Fruit fly (Drosophila melanogaster) whole organism, embryonic: Measurements from ENCODE around the gene foxo.
A peak's percentile ranks its signal among the peaks of the same experiment; 100 is the strongest.

Source experiments
- B-H2 ChIP-seq: fragments of 200-800 bp; sonication (Bioruptor generic); optimal IDR thresholded peaks from 2 replicates; lab custom pipeline; 2018; ENCODE audit warnings: missing biosample characterization, mild to moderate bottlenecking, missing genetic modification characterization
- C15 ChIP-seq: fragments of 200-800 bp; sonication (Bioruptor generic); IDR thresholded peaks from 3 replicates; pipeline ENCODE4 v1.3.6; 2022; ENCODE audit warnings: missing biosample characterization, missing genetic modification characterization
- CG10209 ChIP-seq: fragments of 200-800 bp; sonication (Bioruptor generic); optimal IDR thresholded peaks from 3 replicates; lab custom pipeline; 2017; ENCODE audit warnings: missing biosample characterization, mild to moderate bottlenecking, missing genetic modification characterization, missing genetic modification reagents
- CG10321 ChIP-seq: fragments of 200-800 bp; sonication (Bioruptor generic); IDR thresholded peaks from 2 replicates; pipeline ENCODE4 v1.3.6; 2022; ENCODE audit warnings: missing biosample characterization, missing genetic modification characterization
- CG10431 ChIP-seq: fragments of 200-800 bp; sonication (Bioruptor generic); optimal IDR thresholded peaks from 3 replicates; lab custom pipeline; 2018; ENCODE audit warnings: missing biosample characterization, mild to moderate bottlenecking, missing genetic modification characterization
- CG12155 ChIP-seq: fragments of 200-800 bp; sonication (Bioruptor generic); optimal IDR thresholded peaks from 3 replicates; lab custom pipeline; 2016; ENCODE audit warnings: missing biosample characterization, missing genetic modification characterization
- CG12219 ChIP-seq: fragments of 200-800 bp; sonication (Bioruptor generic); optimal IDR thresholded peaks from 3 replicates; lab custom pipeline; 2018; ENCODE audit warnings: missing biosample characterization, mild to moderate bottlenecking, missing genetic modification characterization
- CG1233 ChIP-seq: fragments of 200-800 bp; sonication (Bioruptor generic); optimal IDR thresholded peaks from 4 replicates; lab custom pipeline; 2018; ENCODE audit warnings: missing biosample characterization, mild to moderate bottlenecking, missing genetic modification characterization
- CG16815 ChIP-seq: fragments of 200-800 bp; sonication (Bioruptor generic); optimal IDR thresholded peaks from 3 replicates; lab custom pipeline; 2017; ENCODE audit warnings: missing biosample characterization, mild to moderate bottlenecking, missing genetic modification characterization
- CG17361 ChIP-seq: fragments of 200-800 bp; sonication (Bioruptor generic); IDR thresholded peaks from 3 replicates; pipeline ENCODE4 v1.3.6; 2022; ENCODE audit warnings: missing biosample characterization, missing genetic modification characterization
- CG2202 ChIP-seq: fragments of 200-800 bp; sonication (Bioruptor generic); optimal IDR thresholded peaks from 2 replicates; lab custom pipeline; 2018; ENCODE audit warnings: missing biosample characterization, mild to moderate bottlenecking, missing genetic modification characterization
- CG34224 ChIP-seq: fragments of 200-800 bp; sonication (Bioruptor generic); IDR thresholded peaks from 3 replicates; pipeline ENCODE4 v1.3.6; 2022; ENCODE audit warnings: missing biosample characterization, missing genetic modification characterization; ENCODE audit not compliant: partially characterized antibody
- CG42726 ChIP-seq: fragments of 200-800 bp; sonication (Bioruptor generic); IDR thresholded peaks from 2 replicates; pipeline ENCODE4 v1.3.6; 2022; ENCODE audit warnings: missing biosample characterization, missing genetic modification characterization; ENCODE audit not compliant: partially characterized antibody
- CG4617 ChIP-seq: fragments of 200-800 bp; sonication (Bioruptor generic); optimal IDR thresholded peaks from 3 replicates; lab custom pipeline; 2016; ENCODE audit warnings: missing biosample characterization, missing genetic modification characterization, borderline replicate concordance
- CG6175 ChIP-seq: fragments of 200-800 bp; sonication (Bioruptor generic); IDR thresholded peaks from 3 replicates; pipeline ENCODE4 v1.3.6; 2022; ENCODE audit warnings: missing biosample characterization, missing genetic modification characterization
- CG6689 ChIP-seq: fragments of 200-800 bp; sonication (Bioruptor generic); IDR thresholded peaks from 2 replicates; pipeline ENCODE4 v1.3.6; 2022; ENCODE audit warnings: missing biosample characterization, missing genetic modification characterization
- CG7745 ChIP-seq: fragments of 200-800 bp; sonication (Bioruptor generic); optimal IDR thresholded peaks from 2 replicates; lab custom pipeline; 2018; ENCODE audit warnings: missing biosample characterization, mild to moderate bottlenecking, missing genetic modification characterization, moderate library complexity
- CG7963 ChIP-seq: fragments of 200-800 bp; sonication (Bioruptor generic); IDR thresholded peaks from 3 replicates; pipeline ENCODE4 v1.3.6; 2022; ENCODE audit warnings: missing biosample characterization, missing genetic modification characterization; ENCODE audit not compliant: partially characterized antibody
- CG8478 ChIP-seq: fragments of >200 bp; optimal IDR thresholded peaks from 2 replicates; lab custom pipeline; 2018
- D ChIP-seq, 2 experiments: fragments of 200-800 bp in 1 of 2; fragments of >200 bp in 1 of 2; sonication (Bioruptor generic) in 1 of 2; optimal IDR thresholded peaks; 2 replicates in 1 of 2; 3 replicates in 1 of 2; lab custom pipeline; 2017; ENCODE audit warnings: mild to moderate bottlenecking in 1 of 2, missing biosample characterization in 1 of 2, missing genetic modification characterization in 1 of 2, missing genetic modification reagents in 1 of 2
- Doc2 ChIP-seq: fragments of 200-800 bp; sonication (Bioruptor generic); IDR thresholded peaks from 2 replicates; pipeline ENCODE4 v1.3.6; 2022; ENCODE audit warnings: missing biosample characterization, missing genetic modification characterization
- Eip74EF ChIP-seq, 2 experiments: fragments of 200-800 bp in 1 of 2; fragments of >200 bp in 1 of 2; sonication (Bioruptor generic) in 1 of 2; optimal IDR thresholded peaks; 2 replicates each; lab custom pipeline; 2017 to 2019; ENCODE audit warnings: missing biosample characterization in 2 of 2, missing genetic modification characterization in 2 of 2, mild to moderate bottlenecking in 1 of 2, moderate library complexity in 1 of 2
- HLH3B ChIP-seq: fragments of 200-800 bp; sonication (Bioruptor generic); IDR thresholded peaks from 2 replicates; pipeline ENCODE4 v1.3.6; 2022; ENCODE audit warnings: missing biosample characterization, missing genetic modification characterization
- Lhr ChIP-seq: fragments of 200-800 bp; sonication (Bioruptor generic); optimal IDR thresholded peaks from 3 replicates; lab custom pipeline; 2017; ENCODE audit warnings: mild to moderate bottlenecking, missing biosample characterization, missing genetic modification reagents, missing genetic modification characterization
- Nf-YC ChIP-seq: fragments of 200-800 bp; optimal IDR thresholded peaks from 3 replicates; lab custom pipeline; 2019; ENCODE audit warnings: missing biosample characterization, mild to moderate bottlenecking, missing genetic modification characterization, moderate library complexity
- Opbp ChIP-seq: fragments of 200-800 bp; sonication (Bioruptor generic); IDR thresholded peaks from 3 replicates; pipeline ENCODE4 v1.3.6; 2022; ENCODE audit warnings: missing biosample characterization, missing genetic modification characterization; ENCODE audit not compliant: partially characterized antibody
- Pdp1 ChIP-seq, 2 experiments: fragments of 200-800 bp; sonication (Bioruptor generic); optimal IDR thresholded peaks; 3 replicates each; lab custom pipeline; 2016; ENCODE audit warnings: missing biosample characterization in 2 of 2, missing genetic modification characterization in 2 of 2, mild to moderate bottlenecking in 1 of 2, moderate library complexity in 1 of 2
- Trl ChIP-seq, 3 experiments: fragments of >200 bp in 2 of 3; fragments of 200-800 bp in 1 of 3; sonication (Bioruptor generic) in 1 of 3; optimal IDR thresholded peaks; 2 replicates in 1 of 3; 3 replicates in 2 of 3; lab custom pipeline; 2016 to 2017; ENCODE audit warnings: missing biosample characterization in 1 of 3, missing genetic modification characterization in 1 of 3
- Xrp1 ChIP-seq: fragments of 200-800 bp; sonication (Bioruptor generic); IDR thresholded peaks from 2 replicates; pipeline ENCODE4 v1.3.6; 2022; ENCODE audit warnings: missing biosample characterization, missing genetic modification characterization
- YL-1 ChIP-seq: fragments of 200-800 bp; sonication (Bioruptor generic); optimal IDR thresholded peaks from 3 replicates; lab custom pipeline; 2017; ENCODE audit warnings: missing biosample characterization, mild to moderate bottlenecking, missing genetic modification characterization
- cad ChIP-seq: fragments of >200 bp; optimal IDR thresholded peaks from 2 replicates; lab custom pipeline; 2017; ENCODE audit warnings: missing biosample characterization, missing genetic modification characterization
- chn ChIP-seq: fragments of 200-800 bp; sonication (Bioruptor generic); optimal IDR thresholded peaks from 2 replicates; lab custom pipeline; 2016; ENCODE audit warnings: missing biosample characterization, missing genetic modification characterization
- dan ChIP-seq: fragments of 200-800 bp; sonication (Bioruptor generic); IDR thresholded peaks from 2 replicates; pipeline ENCODE4 v1.3.6; 2022; ENCODE audit warnings: missing biosample characterization, missing genetic modification characterization
- dati ChIP-seq: fragments of 200-800 bp; sonication (Bioruptor generic); IDR thresholded peaks from 2 replicates; pipeline ENCODE4 v1.3.6; 2022; ENCODE audit warnings: missing biosample characterization, missing genetic modification characterization
- gem ChIP-seq: fragments of 200-800 bp; sonication (Bioruptor generic); optimal IDR thresholded peaks from 2 replicates; lab custom pipeline; 2019; ENCODE audit warnings: missing biosample characterization, mild to moderate bottlenecking, missing genetic modification characterization, moderate library complexity
- gsb ChIP-seq: fragments of 200-800 bp; sonication (Bioruptor generic); IDR thresholded peaks from 2 replicates; pipeline ENCODE4 v1.3.6; 2022; ENCODE audit warnings: missing biosample characterization, missing genetic modification characterization
- lov ChIP-seq, 2 experiments: fragments of 200-800 bp in 1 of 2; fragments of >200 bp in 1 of 2; sonication (Bioruptor generic) in 1 of 2; IDR thresholded peaks in 1 of 2; optimal IDR thresholded peaks in 1 of 2; 2 replicates in 1 of 2; 3 replicates in 1 of 2; pipeline versions ENCODE4 v1.3.6 to Lab custom; 2017 to 2022; ENCODE audit warnings: missing biosample characterization in 1 of 2, missing genetic modification characterization in 1 of 2
- pum ChIP-seq: fragments of 200-800 bp; sonication (Bioruptor generic); optimal IDR thresholded peaks from 2 replicates; lab custom pipeline; 2016; ENCODE audit warnings: missing biosample characterization, missing genetic modification characterization
- run ChIP-seq: fragments of 200-800 bp; sonication (Bioruptor generic); optimal IDR thresholded peaks from 3 replicates; lab custom pipeline; 2018; ENCODE audit warnings: missing biosample characterization, mild to moderate bottlenecking, missing genetic modification characterization
- sc ChIP-seq, 3 experiments: fragments of >200 bp in 2 of 3; fragments of 200-800 bp in 1 of 3; sonication (Bioruptor generic) in 1 of 3; optimal IDR thresholded peaks; 2 replicates in 2 of 3; 3 replicates in 1 of 3; lab custom pipeline; 2017; ENCODE audit warnings: mild to moderate bottlenecking in 1 of 3, missing biosample characterization in 1 of 3, missing genetic modification characterization in 1 of 3, missing genetic modification reagents in 1 of 3
- scrt ChIP-seq: fragments of 200-800 bp; sonication (Bioruptor generic); optimal IDR thresholded peaks from 2 replicates; lab custom pipeline; 2018; ENCODE audit warnings: missing biosample characterization, mild to moderate bottlenecking, missing genetic modification characterization, moderate library complexity
- slbo ChIP-seq: fragments of 200-800 bp; sonication (Bioruptor generic); IDR thresholded peaks from 2 replicates; pipeline ENCODE4 v1.3.6; 2022; ENCODE audit warnings: missing biosample characterization, missing genetic modification characterization
- slp2 ChIP-seq: fragments of 200-800 bp; sonication (Bioruptor generic); optimal IDR thresholded peaks from 2 replicates; lab custom pipeline; 2016; ENCODE audit warnings: missing biosample characterization, missing genetic modification characterization
- ssp ChIP-seq: fragments of 200-800 bp; sonication (Bioruptor generic); IDR thresholded peaks from 2 replicates; pipeline ENCODE4 v1.3.6; 2022; ENCODE audit warnings: missing biosample characterization, missing genetic modification characterization
- tgo ChIP-seq: fragments of 200-800 bp; sonication (Bioruptor generic); IDR thresholded peaks from 3 replicates; pipeline ENCODE4 v1.3.6; 2022; ENCODE audit warnings: missing biosample characterization, missing genetic modification characterization
- wdn ChIP-seq: fragments of 200-800 bp; sonication (Bioruptor generic); IDR thresholded peaks from 2 replicates; pipeline ENCODE4 v1.3.6; 2022; ENCODE audit warnings: missing biosample characterization, missing genetic modification characterization

Gene foxo

DNA sequence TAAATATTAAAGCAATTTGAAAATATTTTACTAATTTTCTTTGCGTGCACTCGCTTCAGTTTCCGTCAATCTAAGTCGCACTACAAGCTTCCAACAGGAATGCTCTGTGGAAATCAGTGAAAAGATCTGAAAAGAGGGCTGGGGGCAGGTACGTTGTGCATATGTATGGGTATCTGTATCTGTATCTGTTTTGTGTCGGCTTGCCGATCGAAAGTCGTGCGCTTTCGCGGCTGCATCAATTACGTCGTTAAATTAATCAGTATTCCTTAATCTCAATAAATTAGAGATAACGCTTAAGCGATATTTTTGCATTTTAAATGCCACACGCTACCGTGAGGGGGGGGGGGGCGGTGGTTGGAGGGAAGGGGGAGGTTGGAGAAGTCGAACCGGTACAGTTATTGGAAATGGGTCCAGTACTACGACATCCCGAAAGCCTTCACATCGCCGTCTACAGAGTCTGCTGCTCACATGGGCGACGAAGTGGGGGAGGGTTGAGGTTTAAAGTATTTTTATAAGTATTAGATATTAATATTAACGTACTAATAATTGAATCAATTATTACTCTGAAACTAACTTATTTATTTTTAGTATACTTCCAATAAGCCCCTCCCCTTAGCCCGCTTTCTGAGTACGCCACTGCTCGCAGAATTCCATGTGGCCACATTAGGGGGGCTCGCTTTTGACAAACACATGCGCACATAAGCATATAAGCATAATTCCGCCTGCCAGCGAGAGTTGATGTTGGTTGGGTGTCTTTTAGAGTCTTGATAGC lies 3.5 kb upstream of the foxo start (continued):
- peak; percentile 98 for TF ChIP-seq HLH3B (GFP tag; lab: Robert Waterston, UW)
- no peak for TF ChIP-seq Trl (optimal IDR thresholded peaks at IDR 0.05; lab: Kevin White, UChicago)
- peak; percentile 72 for TF ChIP-seq Trl (GFP tag; optimal IDR thresholded peaks at IDR 0.05; lab: Kevin White, UChicago)
- peak; percentile 99 for TF ChIP-seq slbo (GFP tag; lab: Robert Waterston, UW)
- TF ChIP-seq lov (optimal IDR thresholded peaks at IDR 0.05; lab: Kevin White, UChicago), result no peak
- peak; percentile 91 for TF ChIP-seq lov (GFP tag; IDR thresholded peaks at IDR 0.05; lab: Robert Waterston, UW)
- TF ChIP-seq sc (optimal IDR thresholded peaks at IDR 0.05; lab: Kevin White, UChicago), result no peak
- peak; percentile 91 for TF ChIP-seq sc (GFP tag; optimal IDR thresholded peaks at IDR 0.05; lab: Kevin White, UChicago)
- TF ChIP-seq YL-1 (GFP tag; lab: Kevin White, UChicago), result peak; percentile 85
- TF ChIP-seq D (optimal IDR thresholded peaks at IDR 0.05; lab: Kevin White, UChicago), result no peak
- TF ChIP-seq D (GFP tag; optimal IDR thresholded peaks at IDR 0.05; lab: Kevin White, UChicago), result peak; percentile 94
- peak; percentile 98 for TF ChIP-seq wdn (GFP tag; lab: Robert Waterston, UW)
- no peak for TF ChIP-seq CG7963 (GFP tag; lab: Robert Waterston, UW)
- peak in 1 of 2 experiments; percentile 96 for TF ChIP-seq Eip74EF (GFP tag; optimal IDR thresholded peaks at IDR 0.05; lab: Kevin White, UChicago)
- TF ChIP-seq C15 (GFP tag; lab: Robert Waterston, UW), result peak; percentile 97
- peak; percentile 75 for TF ChIP-seq chn
- TF ChIP-seq B-H2 (GFP tag; lab: Kevin White, UChicago), result peak; percentile 88
- peak; percentile 94 for TF ChIP-seq CG1233 (GFP tag; lab: Kevin White, UChicago)
- TF ChIP-seq CG17361, result peak; percentile 94
- TF ChIP-seq CG4617 (GFP tag; lab: Kevin White, UChicago), result peak; percentile 88
- no peak for TF ChIP-seq Opbp
- TF ChIP-seq Xrp1, result peak; percentile 98
- TF ChIP-seq CG6689, result peak; percentile 97
- TF ChIP-seq CG2202 (tag; lab: Kevin White, UChicago), result peak; percentile 83
- TF ChIP-seq CG6175, result peak; percentile 96; the same call in 2 of the 3 replicates
- peak; percentile 58; the same call in 1 of the 2 replicates for TF ChIP-seq dan (GFP tag; lab: Robert Waterston, UW)
- peak; percentile 91 for TF ChIP-seq dati (GFP tag; lab: Robert Waterston, UW)
- peak; percentile 92 for TF ChIP-seq ssp (GFP tag; lab: Robert Waterston, UW)
- peak; percentile 58 for TF ChIP-seq slp2 (GFP tag; lab: Kevin White, UChicago)
- no peak for TF ChIP-seq CG42726
- peak; percentile 73 to 81 for TF ChIP-seq Pdp1 (GFP tag; optimal IDR thresholded peaks at IDR 0.05; lab: Kevin White, UChicago)
- TF ChIP-seq Lhr, result peak; percentile 89
- TF ChIP-seq Nf-YC, result peak; percentile 75
- TF ChIP-seq Doc2 (GFP tag; lab: Robert Waterston, UW), result peak; percentile 92
- TF ChIP-seq gem (tag; lab: Kevin White, UChicago), result peak; percentile 97
- peak; percentile 93 for TF ChIP-seq CG12219 (GFP tag; lab: Kevin White, UChicago)
- TF ChIP-seq pum, result peak; percentile 64
- TF ChIP-seq CG34224, result no peak
- TF ChIP-seq tgo (GFP tag; lab: Robert Waterston, UW), result peak; percentile 98
- TF ChIP-seq CG16815 (GFP tag; lab: Kevin White, UChicago), result peak; percentile 93
- TF ChIP-seq CG10209 (GFP tag; lab: Kevin White, UChicago), result peak; percentile 97
- no peak for TF ChIP-seq CG7745 (tag; lab: Kevin White, UChicago)
- peak; percentile 97 for TF ChIP-seq CG12155 (GFP tag; lab: Kevin White, UChicago)
- TF ChIP-seq scrt, result peak; percentile 96
- peak; percentile 84 for TF ChIP-seq CG10431 (GFP tag; lab: Kevin White, UChicago)
- TF ChIP-seq CG10321 (GFP tag; lab: Robert Waterston, UW), result peak; percentile 82
- peak; percentile 94 for TF ChIP-seq run (tag; lab: Kevin White, UChicago)
- peak; percentile 97 for TF ChIP-seq gsb (GFP tag; lab: Robert Waterston, UW)
- no peak for TF ChIP-seq CG8478 (lab: Kevin White, UChicago)
- TF ChIP-seq cad, result no peak
